Fruit fly (Drosophila melanogaster) whole organism, embryonic: ENCODE data around the gene ast.

Experiments
- Antp ChIP-seq: fragments of 200-800 bp; sonication (Bioruptor generic); optimal IDR thresholded peaks from 3 replicates; lab custom pipeline; 2016; ENCODE audit warnings: missing biosample characterization, missing genetic modification characterization
- Atf6 ChIP-seq: fragments of 200-800 bp; sonication (Bioruptor generic); IDR thresholded peaks from 2 replicates; pipeline ENCODE4 v1.3.6; 2022; ENCODE audit warnings: missing biosample characterization, missing genetic modification characterization
- Bdp1 ChIP-seq: fragments of 200-800 bp; sonication (Bioruptor generic); optimal IDR thresholded peaks from 3 replicates; lab custom pipeline; 2016; ENCODE audit warnings: missing biosample characterization, missing genetic modification characterization
- CG10431 ChIP-seq: fragments of 200-800 bp; sonication (Bioruptor generic); optimal IDR thresholded peaks from 3 replicates; lab custom pipeline; 2018; ENCODE audit warnings: missing biosample characterization, mild to moderate bottlenecking, missing genetic modification characterization
- CG10462 ChIP-seq: fragments of 200-800 bp; sonication (Bioruptor generic); optimal IDR thresholded peaks from 2 replicates; lab custom pipeline; 2016; ENCODE audit warnings: missing biosample characterization, missing genetic modification characterization
- CG10959 ChIP-seq: fragments of 200-800 bp; sonication (Bioruptor generic); IDR thresholded peaks from 2 replicates; pipeline ENCODE4 v1.3.6; 2022; ENCODE audit warnings: missing biosample characterization, missing genetic modification characterization
- CG12299 ChIP-seq: fragments of 200-800 bp; sonication (Bioruptor generic); optimal IDR thresholded peaks from 2 replicates; lab custom pipeline; 2018; ENCODE audit warnings: missing biosample characterization, mild to moderate bottlenecking, missing genetic modification characterization
- CG12659 ChIP-seq: fragments of 200-800 bp; sonication (Bioruptor generic); optimal IDR thresholded peaks from 3 replicates; lab custom pipeline; 2017; ENCODE audit warnings: mild to moderate bottlenecking, missing biosample characterization, missing genetic modification reagents, missing genetic modification characterization
- CG2129 ChIP-seq: fragments of 200-800 bp; sonication (Bioruptor generic); IDR thresholded peaks from 2 replicates; pipeline ENCODE4 v1.3.6; 2022; ENCODE audit warnings: missing biosample characterization, missing genetic modification characterization; ENCODE audit not compliant: partially characterized antibody
- CG31365 ChIP-seq: fragments of 200-800 bp; sonication (Bioruptor generic); optimal IDR thresholded peaks from 2 replicates; lab custom pipeline; 2018; ENCODE audit warnings: missing biosample characterization, mild to moderate bottlenecking, missing genetic modification characterization
- CG31388 ChIP-seq: fragments of 200-800 bp; sonication (Bioruptor generic); optimal IDR thresholded peaks from 2 replicates; lab custom pipeline; 2016; ENCODE audit warnings: missing biosample characterization, missing genetic modification characterization
- CG3726 ChIP-seq: fragments of 200-800 bp; sonication (Bioruptor generic); IDR thresholded peaks from 3 replicates; pipeline ENCODE4, ENCODE4 v1.3.6; 2022; ENCODE audit warnings: missing biosample characterization, missing genetic modification characterization
- CG4282 ChIP-seq: fragments of 200-800 bp; sonication (Bioruptor generic); optimal IDR thresholded peaks from 2 replicates; lab custom pipeline; 2016; ENCODE audit warnings: missing biosample characterization, missing genetic modification characterization
- CG4328 ChIP-seq: fragments of 200-800 bp; sonication (Bioruptor generic); optimal IDR thresholded peaks from 3 replicates; lab custom pipeline; 2017; ENCODE audit warnings: missing biosample characterization, missing genetic modification reagents, missing genetic modification characterization
- CG4404 ChIP-seq: fragments of 200-800 bp; sonication (Bioruptor generic); IDR thresholded peaks from 2 replicates; pipeline ENCODE4 v1.3.6; 2022; ENCODE audit warnings: missing biosample characterization, missing genetic modification characterization
- CG4617 ChIP-seq: fragments of 200-800 bp; sonication (Bioruptor generic); optimal IDR thresholded peaks from 3 replicates; lab custom pipeline; 2016; ENCODE audit warnings: missing biosample characterization, missing genetic modification characterization, borderline replicate concordance
- CG4820 ChIP-seq: fragments of 200-800 bp; sonication (Bioruptor generic); optimal IDR thresholded peaks from 3 replicates; lab custom pipeline; 2016; ENCODE audit warnings: missing biosample characterization, missing genetic modification characterization
- CG5953 ChIP-seq: fragments of 200-800 bp; sonication (Bioruptor generic); IDR thresholded peaks from 2 replicates; pipeline ENCODE4 v1.3.6; 2022; ENCODE audit warnings: missing biosample characterization, missing genetic modification characterization
- CG6175 ChIP-seq: fragments of 200-800 bp; sonication (Bioruptor generic); IDR thresholded peaks from 3 replicates; pipeline ENCODE4 v1.3.6; 2022; ENCODE audit warnings: missing biosample characterization, missing genetic modification characterization
- CG6791 ChIP-seq: fragments of 200-800 bp; sonication (Bioruptor generic); IDR thresholded peaks from 3 replicates; pipeline ENCODE4 v1.3.6; 2022; ENCODE audit warnings: missing biosample characterization, missing genetic modification characterization; ENCODE audit not compliant: partially characterized antibody
- CG7786 ChIP-seq: fragments of 200-800 bp; sonication (Bioruptor generic); optimal IDR thresholded peaks from 2 replicates; lab custom pipeline; 2016; ENCODE audit warnings: missing biosample characterization, missing genetic modification characterization
- CG9437 ChIP-seq: fragments of 200-800 bp; sonication (Bioruptor generic); optimal IDR thresholded peaks from 2 replicates; lab custom pipeline; 2018; ENCODE audit warnings: missing biosample characterization, mild to moderate bottlenecking, missing genetic modification characterization
- CG9932 ChIP-seq: fragments of 200-800 bp; sonication (Bioruptor generic); IDR thresholded peaks from 2 replicates; pipeline ENCODE4 v1.3.6; 2022; ENCODE audit warnings: missing biosample characterization, missing genetic modification characterization
- Dfd ChIP-seq, 2 experiments: fragments of >200 bp; optimal IDR thresholded peaks; 2 replicates each; lab custom pipeline; 2017; ENCODE audit warnings: missing biosample characterization in 2 of 2, missing genetic modification characterization in 2 of 2
- Dref ChIP-seq: fragments of 200-800 bp; sonication (Bioruptor generic); IDR thresholded peaks from 2 replicates; pipeline ENCODE4 v1.3.6; 2022; ENCODE audit warnings: missing biosample characterization, missing genetic modification characterization
- GATAe ChIP-seq: fragments of 200-800 bp; sonication (Bioruptor generic); conservative IDR thresholded peaks from 2 replicates; pipeline ENCODE4 v1.3.6; 2022; ENCODE audit warnings: missing biosample characterization, missing genetic modification characterization
- Lim3 ChIP-seq: fragments of 200-800 bp; sonication (Bioruptor generic); IDR thresholded peaks from 2 replicates; pipeline ENCODE4 v1.3.6; 2022; ENCODE audit warnings: missing biosample characterization, missing genetic modification characterization
- MBD-R2 ChIP-seq: fragments of 200-800 bp; sonication (Bioruptor generic); IDR thresholded peaks from 2 replicates; pipeline ENCODE4 v1.3.6; 2022; ENCODE audit warnings: missing biosample characterization, missing genetic modification characterization
- Mad ChIP-seq: fragments of 200-800 bp; sonication (Bioruptor generic); optimal IDR thresholded peaks from 2 replicates; lab custom pipeline; 2016; ENCODE audit warnings: missing biosample characterization, missing genetic modification characterization
- Meics ChIP-seq: fragments of 200-800 bp; sonication (Bioruptor generic); optimal IDR thresholded peaks from 2 replicates; lab custom pipeline; 2017; ENCODE audit warnings: missing biosample characterization, mild to moderate bottlenecking, missing genetic modification characterization
- NFAT ChIP-seq: fragments of 200-800 bp; sonication (Bioruptor generic); IDR thresholded peaks from 2 replicates; pipeline ENCODE4 v1.3.6; 2022; ENCODE audit warnings: missing biosample characterization, missing genetic modification characterization
- NK7.1 ChIP-seq: fragments of 200-800 bp; sonication (Bioruptor generic); optimal IDR thresholded peaks from 3 replicates; lab custom pipeline; 2016; ENCODE audit warnings: missing biosample characterization, missing genetic modification characterization
- TFAM ChIP-seq: fragments of 200-800 bp; sonication (Bioruptor generic); optimal IDR thresholded peaks from 2 replicates; lab custom pipeline; 2017; ENCODE audit warnings: missing biosample characterization, missing genetic modification characterization, inconsistent platforms
- Usf ChIP-seq: fragments of 200-800 bp; sonication (Bioruptor generic); optimal IDR thresholded peaks from 2 replicates; lab custom pipeline; 2017; ENCODE audit warnings: missing genotype, missing biosample characterization, missing genetic modification characterization
- Xrp1 ChIP-seq: fragments of 200-800 bp; sonication (Bioruptor generic); IDR thresholded peaks from 2 replicates; pipeline ENCODE4 v1.3.6; 2022; ENCODE audit warnings: missing biosample characterization, missing genetic modification characterization
- bcd ChIP-seq: fragments of 200-800 bp; sonication (Bioruptor generic); optimal IDR thresholded peaks from 2 replicates; lab custom pipeline; 2017; ENCODE audit warnings: missing biosample characterization, mild to moderate bottlenecking, missing genetic modification characterization
- dati ChIP-seq: fragments of 200-800 bp; sonication (Bioruptor generic); IDR thresholded peaks from 2 replicates; pipeline ENCODE4 v1.3.6; 2022; ENCODE audit warnings: missing biosample characterization, missing genetic modification characterization
- dimm ChIP-seq: fragments of 200-800 bp; sonication (Bioruptor generic); IDR thresholded peaks from 2 replicates; pipeline ENCODE4 v1.3.6; 2022; ENCODE audit warnings: missing biosample characterization, missing genetic modification characterization
- dmrt11E ChIP-seq: fragments of 200-800 bp; sonication (Bioruptor generic); optimal IDR thresholded peaks from 3 replicates; lab custom pipeline; 2018; ENCODE audit warnings: missing biosample characterization, mild to moderate bottlenecking, missing genetic modification characterization, moderate library complexity
- dysf ChIP-seq: fragments of 200-800 bp; sonication (Bioruptor generic); IDR thresholded peaks from 3 replicates; pipeline ENCODE4 v1.3.6; 2022; ENCODE audit warnings: missing biosample characterization, missing genetic modification characterization
- fd3F ChIP-seq: fragments of 200-800 bp; sonication (Bioruptor generic); optimal IDR thresholded peaks from 2 replicates; lab custom pipeline; 2018; ENCODE audit warnings: missing biosample characterization, mild to moderate bottlenecking, missing genetic modification characterization, moderate library complexity
- gce ChIP-seq: fragments of 200-800 bp; sonication (Bioruptor generic); IDR thresholded peaks from 3 replicates; pipeline ENCODE4 v1.3.6; 2022; ENCODE audit warnings: missing biosample characterization, missing genetic modification characterization
- gsb ChIP-seq: fragments of 200-800 bp; sonication (Bioruptor generic); IDR thresholded peaks from 2 replicates; pipeline ENCODE4 v1.3.6; 2022; ENCODE audit warnings: missing biosample characterization, missing genetic modification characterization
- h ChIP-seq: fragments of >200 bp; optimal IDR thresholded peaks from 2 replicates; lab custom pipeline; 2017
- mld ChIP-seq: fragments of 200-800 bp; sonication (Bioruptor generic); IDR thresholded peaks from 3 replicates; pipeline ENCODE4 v1.3.6; 2022; ENCODE audit warnings: missing biosample characterization, missing genetic modification characterization; ENCODE audit not compliant: partially characterized antibody
- nerfin-1 ChIP-seq: fragments of 200-800 bp; sonication (Bioruptor generic); optimal IDR thresholded peaks from 3 replicates; lab custom pipeline; 2019; ENCODE audit warnings: missing biosample characterization, mild to moderate bottlenecking, missing genetic modification characterization, moderate library complexity
- shn ChIP-seq: fragments of 200-800 bp; sonication (Bioruptor generic); optimal IDR thresholded peaks from 3 replicates; lab custom pipeline; 2016; ENCODE audit warnings: missing biosample characterization, missing genetic modification characterization
- sima ChIP-seq: fragments of 200-800 bp; sonication (Bioruptor generic); optimal IDR thresholded peaks from 2 replicates; lab custom pipeline; 2016; ENCODE audit warnings: missing biosample characterization, missing genetic modification characterization
- ssp ChIP-seq: fragments of 200-800 bp; sonication (Bioruptor generic); IDR thresholded peaks from 2 replicates; pipeline ENCODE4 v1.3.6; 2022; ENCODE audit warnings: missing biosample characterization, missing genetic modification characterization
- tin ChIP-seq: fragments of 200-800 bp; sonication (Bioruptor generic); optimal IDR thresholded peaks from 3 replicates; lab custom pipeline; 2016; ENCODE audit warnings: missing biosample characterization, missing genetic modification characterization
- trh ChIP-seq: fragments of 200-800 bp; sonication (Bioruptor generic); optimal IDR thresholded peaks from 2 replicates; lab custom pipeline; 2016; ENCODE audit warnings: missing biosample characterization, missing genetic modification characterization
- vfl ChIP-seq: fragments of 200-800 bp; sonication (Bioruptor generic); optimal IDR thresholded peaks from 2 replicates; lab custom pipeline; 2016; ENCODE audit warnings: missing biosample characterization, missing genetic modification characterization

The ast gene

dm6 chr2L:1108029-1108688 is 30.4 kb downstream of the ast start, which contains the start of the genes PolrMT and CG14339 (continued):
- TF ChIP-seq dimm (GFP tag; lab: Robert Waterston, UW): no peak
- TF ChIP-seq TFAM (GFP tag; lab: Kevin White, UChicago): no peak
- TF ChIP-seq Dfd (GFP tag; optimal IDR thresholded peaks at IDR 0.05; lab: Kevin White, UChicago): no peak
- TF ChIP-seq CG12299: no peak
- no peak for TF ChIP-seq nerfin-1 (tag; lab: Kevin White, UChicago)
- 0 out of 2 replicates have a peak, but pooled peaks have one; percentile 25 for TF ChIP-seq NFAT (GFP tag; lab: Robert Waterston, UW)
- TF ChIP-seq MBD-R2 (GFP tag; lab: Robert Waterston, UW): peak; percentile 94
- no peak for TF ChIP-seq Mad (GFP tag; lab: Kevin White, UChicago)
- TF ChIP-seq tin (GFP tag; lab: Kevin White, UChicago): peak; percentile 54
- TF ChIP-seq dmrt11E: peak; percentile 20
- TF ChIP-seq mld (GFP tag; lab: Robert Waterston, UW): no peak
- no peak for TF ChIP-seq ssp (GFP tag; lab: Robert Waterston, UW)
- TF ChIP-seq Usf: no peak
- TF ChIP-seq Xrp1: 0 out of 2 replicates have a peak, but pooled peaks have one; percentile 15
- TF ChIP-seq sima (GFP tag; lab: Kevin White, UChicago): no peak
- peak; percentile 56 for TF ChIP-seq CG7786 (GFP tag; lab: Kevin White, UChicago)
- TF ChIP-seq Dref (GFP tag; lab: Robert Waterston, UW): 0 out of 2 replicates have a peak, but pooled peaks have one; percentile 20
- no peak for TF ChIP-seq CG4282 (GFP tag; lab: Kevin White, UChicago)
- peak; percentile 76 for TF ChIP-seq CG4617 (GFP tag; lab: Kevin White, UChicago)
- no peak for TF ChIP-seq fd3F
- no peak for TF ChIP-seq gce (GFP tag; lab: Robert Waterston, UW)
- no peak for TF ChIP-seq GATAe (GFP tag; lab: Robert Waterston, UW)
- no peak for TF ChIP-seq CG3726 (GFP tag; lab: Robert Waterston, UW)
- TF ChIP-seq CG12659 (GFP tag; lab: Kevin White, UChicago): peak; percentile 70
- no peak for TF ChIP-seq CG4820 (GFP tag; lab: Kevin White, UChicago)
- TF ChIP-seq CG10431 (GFP tag; lab: Kevin White, UChicago): no peak
- peak; percentile 87 for TF ChIP-seq CG10462 (GFP tag; lab: Kevin White, UChicago)
- TF ChIP-seq CG9932: peak; percentile 47
- peak; percentile 46 for TF ChIP-seq CG9437
- peak; percentile 10 for TF ChIP-seq Antp
- no peak for TF ChIP-seq trh (GFP tag; lab: Kevin White, UChicago)
- no peak for TF ChIP-seq dati
- no peak for TF ChIP-seq h (lab: Kevin White, UChicago)
- no peak for TF ChIP-seq Atf6 (GFP tag; lab: Robert Waterston, UW)
- no peak for TF ChIP-seq CG4404 (GFP tag; lab: Robert Waterston, UW)
- TF ChIP-seq Lim3 (GFP tag; lab: Robert Waterston, UW): no peak
- TF ChIP-seq vfl (GFP tag; lab: Kevin White, UChicago): peak; percentile 34
- TF ChIP-seq CG31388: no peak
- no peak for TF ChIP-seq Bdp1
- TF ChIP-seq CG6175 (GFP tag; lab: Robert Waterston, UW): no peak
- TF ChIP-seq bcd: no peak
- TF ChIP-seq dysf (GFP tag; lab: Robert Waterston, UW): no peak
- TF ChIP-seq Meics (GFP tag; lab: Kevin White, UChicago): peak; percentile 11
- no peak for TF ChIP-seq gsb (GFP tag; lab: Robert Waterston, UW)
- TF ChIP-seq CG10959 (GFP tag; lab: Robert Waterston, UW): no peak
- TF ChIP-seq CG2129: no peak
- peak; percentile 16 for TF ChIP-seq NK7.1 (GFP tag; lab: Kevin White, UChicago)
- TF ChIP-seq shn (GFP tag; lab: Kevin White, UChicago): peak; percentile 25
- no peak for TF ChIP-seq CG6791 (GFP tag; lab: Robert Waterston, UW)
- TF ChIP-seq CG4328 (GFP tag; lab: Kevin White, UChicago): no peak
- no peak for TF ChIP-seq CG5953 (GFP tag; lab: Robert Waterston, UW)
- TF ChIP-seq CG31365 (tag; lab: Kevin White, UChicago): peak; percentile 98
